Worm (Caenorhabditis elegans) whole organism, L3 larva: ENCODE measurements around the gene smvt-1.

ENCODE experiments used
- ZK546.5 ChIP-seq: sonication (generic microtip); optimal IDR thresholded peaks from 2 replicates; lab custom pipeline; 2017; ENCODE audit warnings: missing biosample characterization, missing genetic modification characterization
- ceh-82 ChIP-seq: fragments of 150-350 bp; optimal IDR thresholded peaks from 2 replicates; lab custom pipeline; 2014; ENCODE audit warnings: missing biosample characterization, missing genetic modification characterization
- elt-2 ChIP-seq: sonication (generic microtip); optimal IDR thresholded peaks from 2 replicates; lab custom pipeline; 2016; ENCODE audit warnings: missing genetic modification reagents, mild to moderate bottlenecking, missing genetic modification characterization, missing compliant biosample characterization
- fkh-10 ChIP-seq: sonication (generic microtip); optimal IDR thresholded peaks from 2 replicates; lab custom pipeline; 2017; ENCODE audit warnings: missing biosample characterization, missing genetic modification reagents, missing genetic modification characterization
- fos-1 ChIP-seq: fragments of 150-350 bp; optimal IDR thresholded peaks from 2 replicates; lab custom pipeline; 2014; ENCODE audit warnings: missing biosample characterization, missing genetic modification characterization
- jun-1 ChIP-seq: fragments of 150-350 bp; optimal IDR thresholded peaks from 2 replicates; lab custom pipeline; 2014; ENCODE audit warnings: missing biosample characterization, missing genetic modification reagents, missing genetic modification characterization
- nfya-1 ChIP-seq: sonication (generic microtip); optimal IDR thresholded peaks from 2 replicates; lab custom pipeline; 2017; ENCODE audit warnings: missing genetic modification characterization, mild to moderate bottlenecking, missing compliant biosample characterization, antibody characterized with exemption, moderate library complexity; ENCODE audit not compliant: insufficient read depth
- nhr-28 ChIP-seq: fragments of 150-350 bp; optimal IDR thresholded peaks from 2 replicates; lab custom pipeline; 2014; ENCODE audit warnings: missing biosample characterization, missing genetic modification characterization
- pqm-1 ChIP-seq: fragments of 150-350 bp; optimal IDR thresholded peaks from 2 replicates; lab custom pipeline; 2017; ENCODE audit warnings: missing biosample characterization, missing genetic modification characterization, inconsistent platforms

DNA sequence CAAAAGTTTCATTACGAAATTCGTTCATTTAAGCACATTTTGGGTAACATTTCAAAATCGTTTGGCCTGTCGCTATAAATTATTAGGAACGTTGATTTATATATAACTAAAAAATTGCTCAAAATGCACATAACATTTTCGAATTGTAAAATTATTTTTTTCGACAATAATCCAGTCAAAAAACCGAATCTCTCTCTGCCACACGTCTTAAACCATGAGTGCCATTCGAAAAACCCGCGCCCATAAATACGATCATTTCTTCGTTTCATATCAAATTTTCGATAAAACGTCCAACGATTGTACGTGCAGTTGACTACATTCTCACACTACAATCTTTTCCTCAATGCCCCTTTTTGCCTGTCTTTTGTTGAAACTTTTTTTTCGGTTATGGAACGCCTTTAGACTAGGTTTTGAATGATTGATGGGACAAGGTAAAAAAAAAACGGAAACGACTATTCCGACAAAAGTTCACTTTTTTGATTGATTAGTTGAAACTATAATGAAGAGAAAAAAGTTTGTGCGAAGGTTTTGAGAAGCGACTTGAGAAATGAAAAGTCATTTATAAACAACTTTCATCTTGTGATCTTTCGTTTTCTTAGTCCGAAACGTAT is 44.0 kb upstream of the smvt-1 start:
- TF ChIP-seq jun-1 (no peak), fkh-10 (GFP tag; lab: Kevin White, UChicago) (no peak), fos-1 (tag; lab: Kevin White, UChicago) (no peak), nhr-28 (tag; lab: Kevin White, UChicago) (no peak), ceh-82 (tag; lab: Kevin White, UChicago) (no peak), pqm-1 (tag; lab: Kevin White, UChicago) (no peak), elt-2 (tag; lab: Kevin White, UChicago) (peak; percentile 32), ZK546.5 (tag; lab: Kevin White, UChicago) (no peak), nfya-1 (peak; percentile 6)
